Worm (Caenorhabditis elegans): ENCODE measurements around the gene C56C10.6.

C56C10.6 gene

DNA sequence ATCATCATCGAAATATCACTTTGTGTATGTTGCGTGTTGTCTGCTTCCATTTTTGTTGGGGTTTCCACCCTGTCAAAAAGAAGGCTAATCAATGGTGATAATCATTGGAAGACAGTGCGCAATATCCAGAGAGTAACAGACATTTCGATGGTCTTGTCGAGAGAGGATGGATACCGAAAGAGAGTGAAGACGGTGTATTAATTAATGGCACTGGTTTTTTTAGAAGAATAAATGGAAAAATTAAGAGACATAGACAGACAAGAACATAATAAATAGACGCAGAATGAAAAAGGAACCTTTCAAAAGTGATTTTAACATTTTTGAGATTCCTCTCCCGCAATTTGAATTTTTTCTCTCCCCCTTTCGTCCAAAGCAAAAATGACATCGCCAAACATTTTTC, 37.9 kb upstream of the C56C10.6 start (continued):
- TF ChIP-seq nhr-12 (tag; optimal IDR thresholded peaks at IDR 0.05) (no peak), nhr-71 (tag; optimal IDR thresholded peaks at IDR 0.05) (peak; percentile 12), C34B4.2 (tag; optimal IDR thresholded peaks at IDR 0.05) (no peak), tbx-2 (tag; optimal IDR thresholded peaks at IDR 0.05) (no peak), elt-2 (tag; optimal IDR thresholded peaks at IDR 0.05) (no peak), fos-1 (tag; optimal IDR thresholded peaks at IDR 0.05) (no peak), aha-1 (tag; optimal IDR thresholded peaks at IDR 0.05) (no peak), xbp-1 (tag; optimal IDR thresholded peaks at IDR 0.05) (no peak), nhr-237 (tag; optimal IDR thresholded peaks at IDR 0.05) (no peak), nhr-76 (tag; optimal IDR thresholded peaks at IDR 0.05) (no peak), lin-13 (GFP tag; optimal IDR thresholded peaks at IDR 0.05) (no peak), lin-39 (tag; optimal IDR thresholded peaks at IDR 0.05) (no peak), nhr-20 (tag; optimal IDR thresholded peaks at IDR 0.05) (peak; percentile 5), ama-1 (optimal IDR thresholded peaks at IDR 0.05) (no peak), skn-1 (tag; optimal IDR thresholded peaks at IDR 0.05) (no peak), nhr-28 (tag; optimal IDR thresholded peaks at IDR 0.05) (no peak), egl-13 (tag; optimal IDR thresholded peaks at IDR 0.05) (no peak), C04F5.9 (tag; optimal IDR thresholded peaks at IDR 0.05) (no peak), tlp-1 (tag; optimal IDR thresholded peaks at IDR 0.05) (no peak), mef-2 (tag; optimal IDR thresholded peaks at IDR 0.05) (no peak), unc-130 (tag; optimal IDR thresholded peaks at IDR 0.05) (no peak), unc-62 (GFP tag; optimal IDR thresholded peaks at IDR 0.05) (no peak), F16B12.6 (tag; optimal IDR thresholded peaks at IDR 0.05) (no peak), sptf-1 (tag; optimal IDR thresholded peaks at IDR 0.05) (no peak), nhr-19 (GFP tag; conservative IDR thresholded peaks at IDR 0.05) (no peak), vab-15 (tag; optimal IDR thresholded peaks at IDR 0.05) (peak; percentile 27), ztf-11 (tag; optimal IDR thresholded peaks at IDR 0.05) (no peak), snpc-4 (tag; optimal IDR thresholded peaks at IDR 0.05) (no peak), nhr-90 (tag; optimal IDR thresholded peaks at IDR 0.05; ENCODE audit: poor library complexity) (no peak), irx-1 (tag; optimal IDR thresholded peaks at IDR 0.05) (no peak), ceh-82 (tag; optimal IDR thresholded peaks at IDR 0.05) (no peak), Y116A8C.19 (tag; optimal IDR thresholded peaks at IDR 0.05; ENCODE audit: borderline replicate concordance) (no peak), swsn-7 (tag; optimal IDR thresholded peaks at IDR 0.05) (no peak), ceh-63 (GFP tag; optimal IDR thresholded peaks at IDR 0.05) (no peak), pax-3 (tag; optimal IDR thresholded peaks at IDR 0.05) (no peak), ceh-90 (tag; optimal IDR thresholded peaks at IDR 0.05) (no peak), lir-3 (tag; optimal IDR thresholded peaks at IDR 0.05; ENCODE audit: poor library complexity) (no peak), hlh-4 (tag; optimal IDR thresholded peaks at IDR 0.05) (no peak), sox-4 (tag; optimal IDR thresholded peaks at IDR 0.05) (no peak), C16A3.4 (tag; optimal IDR thresholded peaks at IDR 0.05) (no peak), lin-14 (GFP tag; optimal IDR thresholded peaks at IDR 0.05) (peak; percentile 30), ztf-4 (tag; optimal IDR thresholded peaks at IDR 0.05) (no peak), efl-1 (optimal IDR thresholded peaks at IDR 0.05) (no peak), efl-1 (GFP tag; optimal IDR thresholded peaks at IDR 0.05 in 1 of 2) (no peak), zip-4 (GFP tag; optimal IDR thresholded peaks at IDR 0.05) (no peak), hpl-2 (GFP tag; optimal IDR thresholded peaks at IDR 0.05) (no peak), blmp-1 (tag; optimal IDR thresholded peaks at IDR 0.05) (peak; percentile 73), grh-1 (GFP tag; IDR thresholded peaks at IDR 0.05) (no peak), snu-23 (GFP tag; optimal IDR thresholded peaks at IDR 0.05) (peak; percentile 21), ceh-88 (GFP tag; IDR thresholded peaks at IDR 0.05) (no peak), jun-1 (tag; optimal IDR thresholded peaks at IDR 0.05) (no peak), egl-27 (tag; optimal IDR thresholded peaks at IDR 0.05) (no peak), alr-1 (tag; optimal IDR thresholded peaks at IDR 0.05; ENCODE audit: borderline replicate concordance) (no peak), elt-3 (tag; optimal IDR thresholded peaks at IDR 0.05) (peak in 3 of 6 experiments; percentile 21 to 79 (median 24)), fkh-8 (tag; optimal IDR thresholded peaks at IDR 0.05) (no peak)
